Worm (Caenorhabditis elegans) whole organism, L1 larva: ENCODE data around the gene H28G03.3.

Experiments used
- nhr-11 ChIP-seq: fragments of 150-350 bp; optimal IDR thresholded peaks from 2 replicates; lab custom pipeline; 2014; ENCODE audit warnings: missing biosample characterization, missing genetic modification characterization
- zag-1 ChIP-seq: fragments of 150-350 bp; optimal IDR thresholded peaks from 2 replicates; lab custom pipeline; 2014; ENCODE audit warnings: missing biosample characterization, missing genetic modification characterization

DNA sequence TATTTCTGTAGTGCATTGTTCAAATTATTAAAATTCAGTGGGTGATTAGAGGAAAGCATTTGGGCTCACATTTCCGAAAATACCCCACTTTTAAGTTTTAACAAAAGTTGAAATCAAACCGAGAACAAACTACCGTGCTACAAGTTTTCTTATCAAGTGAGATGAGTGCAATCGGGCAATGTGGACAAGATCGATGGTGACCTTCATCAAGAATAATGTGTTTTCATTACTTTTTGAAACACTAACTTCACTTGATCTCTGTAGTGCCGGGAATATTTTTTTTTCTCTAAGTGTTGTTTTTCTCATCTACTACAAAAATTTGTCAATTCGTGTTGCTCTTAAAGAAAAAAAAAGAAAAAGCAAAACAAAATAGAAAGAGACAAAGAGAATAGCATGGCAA, 17.3 kb downstream of the H28G03.3 start:
- TF ChIP-seq nhr-11 (tag; lab: Kevin White, UChicago), result no peak
- no peak for TF ChIP-seq zag-1 (tag; lab: Kevin White, UChicago)
